Worm (Caenorhabditis elegans) whole organism, L4 larva: Measurements from ENCODE around the gene C14C11.2.

Source experiments
- T26A8.4 ChIP-seq: fragments of 200-800 bp; sonication (Bioruptor generic); IDR thresholded peaks from 2 replicates; pipeline ENCODE4 v1.3.6; 2022; ENCODE audit warnings: missing genetic modification characterization, missing compliant biosample characterization
- Y105C5A.15 ChIP-seq: fragments of 200-800 bp; sonication (Bioruptor generic); IDR thresholded peaks from 2 replicates; pipeline ENCODE4 v1.3.6; 2022; ENCODE audit warnings: missing genetic modification characterization, missing compliant biosample characterization
- aha-1 ChIP-seq: fragments of 150-350 bp; peaks from one replicate; lab custom pipeline; 2014; ENCODE audit warnings: missing biosample characterization, missing genetic modification characterization
- ama-1 ChIP-seq: fragments of 150-350 bp; optimal IDR thresholded peaks from 2 replicates; lab custom pipeline; 2014; ENCODE audit warnings: inconsistent platforms, mixed read lengths
- ceh-28 ChIP-seq: fragments of 150-350 bp; optimal IDR thresholded peaks from 2 replicates; lab custom pipeline; 2014; ENCODE audit warnings: missing biosample characterization, missing genetic modification reagents, missing genetic modification characterization
- ceh-44 ChIP-seq: fragments of 200-800 bp; sonication (Bioruptor generic); IDR thresholded peaks from 2 replicates; pipeline ENCODE4 v1.3.6; 2022; ENCODE audit warnings: missing genetic modification reagents, missing genetic modification characterization, missing compliant biosample characterization
- daf-12 ChIP-seq: fragments of 150-350 bp; optimal IDR thresholded peaks from 2 replicates; lab custom pipeline; 2014; ENCODE audit warnings: missing biosample characterization, missing genetic modification reagents, missing genetic modification characterization
- dmd-6 ChIP-seq: fragments of 200-800 bp; sonication (Bioruptor generic); IDR thresholded peaks from 2 replicates; pipeline ENCODE4 v1.3.6; 2022; ENCODE audit warnings: missing genetic modification reagents, missing genetic modification characterization, missing compliant biosample characterization
- dve-1 ChIP-seq: sonication (generic microtip); optimal IDR thresholded peaks from 2 replicates; lab custom pipeline; 2017; ENCODE audit warnings: antibody characterized with exemption, mild to moderate bottlenecking, missing genetic modification characterization, missing compliant biosample characterization; ENCODE audit not compliant: insufficient read depth
- fos-1 ChIP-seq: fragments of 150-350 bp; optimal IDR thresholded peaks from 2 replicates; lab custom pipeline; 2014; ENCODE audit warnings: missing biosample characterization, missing genetic modification characterization
- gei-8 ChIP-seq: fragments of 200-800 bp; sonication (Bioruptor generic); optimal IDR thresholded peaks from 2 replicates; lab custom pipeline; 2018; ENCODE audit warnings: mild to moderate bottlenecking, missing genetic modification characterization, missing compliant biosample characterization
- hlh-11 ChIP-seq: fragments of 200-800 bp; sonication (Bioruptor generic); optimal IDR thresholded peaks from 2 replicates; lab custom pipeline; 2018; ENCODE audit warnings: mild to moderate bottlenecking, missing genetic modification characterization, missing compliant biosample characterization
- lin-29 ChIP-seq: fragments of 200-800 bp; sonication (Bioruptor generic); IDR thresholded peaks from 2 replicates; pipeline ENCODE4 v1.3.6; 2022; ENCODE audit warnings: missing genetic modification reagents, missing genetic modification characterization, missing compliant biosample characterization
- lin-39 ChIP-seq: fragments of 150-350 bp; optimal IDR thresholded peaks from 2 replicates; lab custom pipeline; 2014; ENCODE audit warnings: missing biosample characterization, missing genetic modification reagents, missing genetic modification characterization
- lir-3 ChIP-seq: sonication (generic microtip); optimal IDR thresholded peaks from 2 replicates; lab custom pipeline; 2016; ENCODE audit warnings: mild to moderate bottlenecking, missing genetic modification characterization, missing compliant biosample characterization
- lsy-2 ChIP-seq, 2 experiments: fragments of 150-350 bp in 1 of 2; sonication (generic microtip) in 1 of 2; optimal IDR thresholded peaks; 2 replicates each; lab custom pipeline; 2014 to 2017; ENCODE audit warnings: missing biosample characterization in 2 of 2, missing genetic modification characterization in 2 of 2
- mdl-1 ChIP-seq, 2 experiments: fragments of 150-350 bp in 1 of 2; sonication (generic microtip) in 1 of 2; optimal IDR thresholded peaks; 2 replicates each; lab custom pipeline; 2014 to 2017; ENCODE audit warnings: missing biosample characterization in 2 of 2, missing genetic modification characterization in 2 of 2
- mep-1 ChIP-seq: fragments of 150-350 bp; sonication (generic microtip); optimal IDR thresholded peaks from 3 replicates; lab custom pipeline; 2014; ENCODE audit warnings: missing biosample characterization, missing genetic modification characterization
- mxl-3 ChIP-seq: fragments of 200-800 bp; sonication (Bioruptor generic); optimal IDR thresholded peaks from 2 replicates; lab custom pipeline; 2018; ENCODE audit warnings: mild to moderate bottlenecking, missing genetic modification characterization, missing compliant biosample characterization
- nhr-11 ChIP-seq: fragments of 150-350 bp; optimal IDR thresholded peaks from 2 replicates; lab custom pipeline; 2014; ENCODE audit warnings: missing biosample characterization, missing genetic modification characterization
- nhr-237 ChIP-seq: sonication (generic microtip); optimal IDR thresholded peaks from 2 replicates; lab custom pipeline; 2017; ENCODE audit warnings: missing biosample characterization, missing genetic modification characterization
- nhr-25 ChIP-seq: sonication (generic microtip); optimal IDR thresholded peaks from 2 replicates; lab custom pipeline; 2017; ENCODE audit warnings: missing genetic modification characterization, mild to moderate bottlenecking, missing compliant biosample characterization, antibody characterized with exemption, moderate library complexity, borderline replicate concordance; ENCODE audit not compliant: insufficient read depth
- nhr-28 ChIP-seq: fragments of 150-350 bp; optimal IDR thresholded peaks from 2 replicates; lab custom pipeline; 2014; ENCODE audit warnings: missing biosample characterization, missing genetic modification characterization
- pha-4 ChIP-seq, 2 experiments: fragments of 150-350 bp in 1 of 2; fragments of 200-800 bp in 1 of 2; sonication (Bioruptor generic) in 1 of 2; IDR thresholded peaks in 1 of 2; optimal IDR thresholded peaks in 1 of 2; 2 replicates each; pipeline versions ENCODE4 v1.3.6 to Lab custom; 2014 to 2022; ENCODE audit warnings: missing genetic modification characterization in 2 of 2, missing genetic modification reagents in 2 of 2, missing biosample characterization in 1 of 2, missing compliant biosample characterization in 1 of 2
- snpc-1.2 ChIP-seq: fragments of 200-800 bp; sonication (Bioruptor generic); IDR thresholded peaks from 2 replicates; pipeline ENCODE4 v1.3.6; 2022; ENCODE audit warnings: missing genetic modification reagents, missing genetic modification characterization, missing compliant biosample characterization
- spr-1 ChIP-seq: sonication (generic microtip); optimal IDR thresholded peaks from 2 replicates; lab custom pipeline; 2016; ENCODE audit warnings: mild to moderate bottlenecking, missing genetic modification characterization, missing compliant biosample characterization
- tag-97 ChIP-seq: fragments of 200-800 bp; sonication (Bioruptor generic); IDR thresholded peaks from 2 replicates; pipeline ENCODE4 v1.3.6; 2022; ENCODE audit warnings: missing genetic modification characterization, missing compliant biosample characterization
- unc-62 ChIP-seq, 3 experiments: fragments of 150-350 bp in 1 of 3; sonication (generic microtip); optimal IDR thresholded peaks in 2 of 3; peaks in 1 of 3; 1 replicate in 1 of 3; 2 replicates in 2 of 3; lab custom pipeline; 2014 to 2017; ENCODE audit warnings: missing biosample characterization in 3 of 3, missing genetic modification characterization in 3 of 3, missing genetic modification reagents in 3 of 3, missing genotype in 1 of 3
- vab-7 ChIP-seq: fragments of 200-800 bp; sonication (Bioruptor generic); IDR thresholded peaks from 2 replicates; pipeline ENCODE4 v1.3.6; 2022; ENCODE audit warnings: missing genetic modification reagents, missing genetic modification characterization, missing compliant biosample characterization
- zip-11 ChIP-seq: fragments of 200-800 bp; sonication (Bioruptor generic); IDR thresholded peaks from 2 replicates; pipeline ENCODE4 v1.3.6; 2022; ENCODE audit warnings: missing genetic modification characterization, missing compliant biosample characterization
- ztf-11 ChIP-seq: fragments of 150-350 bp; optimal IDR thresholded peaks from 2 replicates; lab custom pipeline; 2014; ENCODE audit warnings: missing biosample characterization, missing genetic modification characterization
- ztf-7 ChIP-seq: fragments of 150-350 bp; optimal IDR thresholded peaks from 2 replicates; lab custom pipeline; 2014; ENCODE audit warnings: missing biosample characterization, missing genetic modification characterization

C14C11.2 gene

ce11 chrV:5697581-5697980 is 36.6 kb downstream of the C14C11.2 start:
- TF ChIP-seq nhr-28 (peak; percentile 60), lsy-2 (tag; optimal IDR thresholded peaks at IDR 0.05; lab: Kevin White, UChicago) (no peak), Y105C5A.15 (GFP tag; lab: Robert Waterston, UW) (no peak), pha-4 (GFP tag; IDR thresholded peaks at IDR 0.05; lab: Robert Waterston, UW) (no peak), pha-4 (tag; optimal IDR thresholded peaks at IDR 0.05; lab: Kevin White, UChicago) (no peak), ztf-11 (tag; lab: Kevin White, UChicago) (no peak), lir-3 (no peak), T26A8.4 (GFP tag; lab: Robert Waterston, UW) (no peak), nhr-237 (tag; lab: Kevin White, UChicago) (no peak), aha-1 (tag; lab: Kevin White, UChicago) (peak; percentile 69), dmd-6 (0 out of 2 replicates have a peak, but pooled peaks have one; percentile 23), fos-1 (tag; lab: Kevin White, UChicago) (no peak), hlh-11 (tag; lab: Kevin White, UChicago) (peak; percentile 18), daf-12 (tag; lab: Kevin White, UChicago) (no peak)

- TF ChIP-seq lin-39 (tag; lab: Kevin White, UChicago) (no peak), mdl-1 (tag; optimal IDR thresholded peaks at IDR 0.05; lab: Kevin White, UChicago) (peak in 1 of 2 experiments; percentile 22), nhr-28 (peak; percentile 23), ama-1 (lab: Kevin White, UChicago) (peak; percentile 52), hlh-11 (tag; lab: Kevin White, UChicago) (peak; percentile 12), lin-29 (no peak), mxl-3 (peak; percentile 34)
- TF ChIP-seq, all 104 proteins: peak for 5
Measured at ce11 chrV:5699835-5700441, 39.0 kb downstream of the C14C11.2 start, which contains the start of gene clec-1. Gene clec-1, plus strand, starts transcription at chrV:5700154.

- no peak for TF ChIP-seq daf-12 (tag; lab: Kevin White, UChicago)
- TF ChIP-seq mxl-3: peak; percentile 39
- TF ChIP-seq lir-3: no peak
- no peak for TF ChIP-seq lin-29
- peak; percentile 52 for TF ChIP-seq nhr-28
- TF ChIP-seq gei-8 (GFP tag; lab: Kevin White, UChicago): no peak
- TF ChIP-seq hlh-11 (tag; lab: Kevin White, UChicago): peak; percentile 68
- peak; percentile 38 for TF ChIP-seq nhr-25 (tag; lab: Kevin White, UChicago)
- peak; percentile 89 for TF ChIP-seq aha-1 (tag; lab: Kevin White, UChicago)
- no peak for TF ChIP-seq mep-1 (tag; lab: Kevin White, UChicago)
- TF ChIP-seq ama-1 (lab: Kevin White, UChicago): peak; percentile 73
- no peak for TF ChIP-seq snpc-1.2 (GFP tag; lab: Robert Waterston, UW)
- TF ChIP-seq ceh-44 (GFP tag; lab: Robert Waterston, UW): no peak
Measured at ce11 chrV:5701106-5701505, 40.1 kb downstream of the C14C11.2 start.

ce11 chrV:5704467-5704866 is 43.5 kb downstream of the C14C11.2 start:
- TF ChIP-seq vab-7 (GFP tag; lab: Robert Waterston, UW) (no peak), fos-1 (tag; lab: Kevin White, UChicago) (no peak), nhr-11 (tag; lab: Kevin White, UChicago) (no peak), zip-11 (GFP tag; lab: Robert Waterston, UW) (no peak), ztf-7 (no peak), unc-62 (GFP tag; optimal IDR thresholded peaks at IDR 0.05 in 1 of 2; lab: Kevin White, UChicago) (no peak), unc-62 (tag; optimal IDR thresholded peaks at IDR 0.05; lab: Kevin White, UChicago) (no peak), spr-1 (tag; lab: Kevin White, UChicago) (no peak), ceh-28 (tag; lab: Kevin White, UChicago) (no peak), tag-97 (no peak), dve-1 (tag; lab: Kevin White, UChicago) (no peak)
